Worm (Caenorhabditis elegans): ENCODE measurements around the gene dyf-18.

Gene dyf-18

DNA sequence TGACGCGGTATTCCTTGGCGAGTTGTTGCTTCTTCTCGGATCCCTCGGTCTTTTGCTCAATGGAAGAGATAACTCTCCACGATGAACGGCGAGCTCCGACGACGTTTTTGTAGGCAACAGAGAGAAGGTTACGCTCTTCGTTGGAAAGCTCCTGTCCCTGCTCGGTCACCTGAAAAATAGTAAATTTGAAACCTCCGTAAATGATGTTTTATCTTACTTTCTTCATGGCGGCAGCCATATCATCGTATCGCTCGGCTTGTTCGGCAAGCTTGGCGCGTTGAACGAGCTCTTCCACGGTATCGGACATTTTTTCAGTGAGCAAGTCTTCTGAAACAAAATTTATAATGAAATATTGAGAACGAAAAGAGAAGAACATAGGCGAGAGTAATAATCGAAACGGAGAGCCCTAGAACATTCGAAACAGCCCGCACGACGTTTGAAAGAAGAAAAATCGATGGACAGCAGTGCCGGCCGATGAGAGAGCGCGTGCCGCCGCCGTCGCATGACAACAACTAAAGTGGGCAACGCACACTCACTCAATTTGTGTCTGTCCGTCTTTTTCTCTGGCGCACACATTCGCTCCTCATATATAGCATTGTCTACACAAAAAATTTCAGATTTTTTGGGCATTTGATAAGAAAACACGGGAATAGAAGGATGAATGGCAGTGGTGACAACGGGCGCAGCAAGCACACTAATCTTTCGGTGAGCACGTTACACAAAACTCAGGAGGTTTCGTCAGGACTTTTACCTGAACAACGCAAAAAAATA, 20.8 kb upstream of the dyf-18 start, which contains the start of the genes par-5 and M117.3 (continued):
- TF ChIP-seq ceh-9 (tag; optimal IDR thresholded peaks at IDR 0.05) (no peak), dve-1 (tag; optimal IDR thresholded peaks at IDR 0.05) (peak; percentile 24), C08G9.2 (tag; optimal IDR thresholded peaks at IDR 0.05) (no peak), ttx-3 (tag; optimal IDR thresholded peaks at IDR 0.05) (no peak), K02D7.2 (tag; optimal IDR thresholded peaks at IDR 0.05) (no peak), nfya-1 (tag; optimal IDR thresholded peaks at IDR 0.05) (peak; percentile 61), eyg-1 (tag; optimal IDR thresholded peaks at IDR 0.05) (no peak), mec-3 (tag; optimal IDR thresholded peaks at IDR 0.05; ENCODE audit: borderline replicate concordance) (no peak), ets-4 (tag; optimal IDR thresholded peaks at IDR 0.05) (no peak), hlh-6 (tag; optimal IDR thresholded peaks at IDR 0.05) (no peak), unc-3 (GFP tag; conservative IDR thresholded peaks at IDR 0.05) (no peak), unc-3 (tag; optimal IDR thresholded peaks at IDR 0.05) (no peak), hlh-13 (GFP tag; optimal IDR thresholded peaks at IDR 0.05) (no peak), zip-5 (tag; optimal IDR thresholded peaks at IDR 0.05) (no peak), ceh-2 (tag; optimal IDR thresholded peaks at IDR 0.05) (no peak), ceh-31 (tag; optimal IDR thresholded peaks at IDR 0.05) (peak; percentile 79), K09A11.1 (tag; optimal IDR thresholded peaks at IDR 0.05; ENCODE audit: insufficient read depth) (no peak), dmd-4 (tag; optimal IDR thresholded peaks at IDR 0.05; ENCODE audit: borderline replicate concordance) (no peak), ceh-30 (tag; optimal IDR thresholded peaks at IDR 0.05) (no peak), ceh-24 (tag; optimal IDR thresholded peaks at IDR 0.05) (no peak), fax-1 (tag; optimal IDR thresholded peaks at IDR 0.05) (no peak), hlh-8 (tag; optimal IDR thresholded peaks at IDR 0.05) (peak; percentile 1), che-1 (tag; optimal IDR thresholded peaks at IDR 0.05) (no peak), npax-4 (tag; optimal IDR thresholded peaks at IDR 0.05) (no peak), unc-55 (GFP tag; optimal IDR thresholded peaks at IDR 0.05) (no peak), ztf-16 (tag; optimal IDR thresholded peaks at IDR 0.05) (no peak), pha-2 (tag; optimal IDR thresholded peaks at IDR 0.05) (no peak)

DNA sequence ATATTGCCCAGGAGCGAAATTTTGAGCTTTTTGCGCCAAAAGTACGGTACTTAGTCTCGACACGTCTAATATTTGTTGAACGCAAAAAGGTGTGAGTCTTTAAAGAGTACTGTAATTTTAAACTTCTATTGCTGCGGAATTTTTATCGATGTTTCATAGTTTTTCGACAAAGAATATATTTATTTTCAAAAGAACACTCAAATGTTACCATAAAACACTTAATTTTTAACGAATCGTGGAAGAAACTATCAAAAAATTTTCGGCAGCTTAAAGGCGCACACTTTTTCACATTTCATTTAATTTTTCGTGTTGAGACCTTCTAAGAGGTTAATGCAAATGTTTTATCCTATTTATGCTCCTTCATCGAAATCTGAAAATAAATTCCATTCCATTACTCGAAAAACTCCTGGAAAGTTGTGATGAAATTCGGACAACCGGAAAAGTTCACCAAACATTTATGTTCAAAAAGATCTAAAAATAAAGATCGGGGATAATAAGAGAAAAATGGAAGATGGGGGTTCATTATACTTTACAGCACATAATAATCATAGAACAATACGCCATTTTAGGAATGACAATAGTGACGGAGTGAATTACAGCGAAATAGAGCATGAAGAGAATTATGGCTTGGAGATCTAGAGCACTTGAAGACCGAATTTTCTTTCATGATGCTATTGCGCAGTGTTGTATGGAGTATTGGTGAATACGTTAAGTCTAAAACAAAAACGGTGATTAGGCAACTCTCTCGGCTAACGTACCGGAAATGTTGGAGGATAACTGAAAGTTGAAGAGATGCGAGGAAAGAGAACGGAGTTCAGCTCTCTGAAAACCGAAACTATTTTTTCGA, 19.3 kb upstream of the dyf-18 start:
- TF ChIP-seq ceh-30 (tag; optimal IDR thresholded peaks at IDR 0.05) = no peak
- TF ChIP-seq syd-9 (tag; optimal IDR thresholded peaks at IDR 0.05) = no peak
- no peak for TF ChIP-seq K02D7.2 (tag; optimal IDR thresholded peaks at IDR 0.05)
- TF ChIP-seq ama-1 (optimal IDR thresholded peaks at IDR 0.05) = peak; percentile 63
- TF ChIP-seq nfya-1 (tag; optimal IDR thresholded peaks at IDR 0.05) = no peak

DNA sequence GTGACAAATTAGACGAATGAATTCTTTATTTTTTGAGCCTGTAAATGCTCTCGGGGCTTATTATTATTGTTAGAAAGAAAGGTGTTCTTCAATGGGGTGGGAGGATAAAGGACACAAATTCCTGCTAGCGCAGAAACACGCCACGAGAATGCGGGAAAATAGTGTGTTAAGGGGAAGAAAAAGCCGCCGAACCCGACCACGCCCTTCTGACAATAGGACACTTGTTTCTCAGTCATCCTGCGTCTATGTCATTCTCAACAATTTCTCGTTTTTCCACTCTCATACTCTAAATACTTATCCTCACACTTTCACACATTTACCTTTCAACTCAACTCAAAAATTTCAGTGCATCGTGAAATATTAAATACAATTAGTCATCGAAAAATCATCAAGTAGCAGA, 12.9 kb upstream of the dyf-18 start, which contains the start of gene M117.1:
Gene M117.1 (plus strand): TSS at position 347 of the 400 bp plus-strand sequence.
- no peak for TF ChIP-seq ceh-19 (GFP tag; optimal IDR thresholded peaks at IDR 0.05)
- TF ChIP-seq ceh-31 (tag; optimal IDR thresholded peaks at IDR 0.05) = no peak
- no peak for TF ChIP-seq pax-1 (tag; optimal IDR thresholded peaks at IDR 0.05)
- no peak for TF ChIP-seq C08G9.2 (tag; optimal IDR thresholded peaks at IDR 0.05)
- TF ChIP-seq ceh-2 (tag; optimal IDR thresholded peaks at IDR 0.05) = no peak
- no peak for TF ChIP-seq che-1 (tag; optimal IDR thresholded peaks at IDR 0.05)
- TF ChIP-seq odd-2 (tag; optimal IDR thresholded peaks at IDR 0.05) = no peak
- no peak for TF ChIP-seq elt-2 (tag; optimal IDR thresholded peaks at IDR 0.05)
- TF ChIP-seq sdc-2 (tag; optimal IDR thresholded peaks at IDR 0.05) = no peak
- TF ChIP-seq unc-86 (tag; optimal IDR thresholded peaks at IDR 0.05) = no peak
- TF ChIP-seq fkh-6 (tag; optimal IDR thresholded peaks at IDR 0.05) = no peak
- no peak for TF ChIP-seq T23F11.4 (GFP tag; optimal IDR thresholded peaks at IDR 0.05)
- TF ChIP-seq tbx-2 (tag; optimal IDR thresholded peaks at IDR 0.05) = no peak
- TF ChIP-seq mec-3 (tag; optimal IDR thresholded peaks at IDR 0.05; ENCODE audit: borderline replicate concordance) = no peak
- no peak for TF ChIP-seq madf-2 (tag; optimal IDR thresholded peaks at IDR 0.05)
- no peak for TF ChIP-seq K02D7.2 (tag; optimal IDR thresholded peaks at IDR 0.05)
- no peak for TF ChIP-seq pqm-1 (tag; optimal IDR thresholded peaks at IDR 0.05)
- no peak for TF ChIP-seq unc-55 (GFP tag; optimal IDR thresholded peaks at IDR 0.05)
